Worm (Caenorhabditis elegans) whole organism, dauer: ENCODE data around the gene srxa-15.

ENCODE experiments used
- unc-62 ChIP-seq: sonication (generic microtip); optimal IDR thresholded peaks from 2 replicates; lab custom pipeline; 2017; ENCODE audit warnings: missing biosample characterization, missing genetic modification reagents, missing genetic modification characterization

srxa-15 gene

DNA sequence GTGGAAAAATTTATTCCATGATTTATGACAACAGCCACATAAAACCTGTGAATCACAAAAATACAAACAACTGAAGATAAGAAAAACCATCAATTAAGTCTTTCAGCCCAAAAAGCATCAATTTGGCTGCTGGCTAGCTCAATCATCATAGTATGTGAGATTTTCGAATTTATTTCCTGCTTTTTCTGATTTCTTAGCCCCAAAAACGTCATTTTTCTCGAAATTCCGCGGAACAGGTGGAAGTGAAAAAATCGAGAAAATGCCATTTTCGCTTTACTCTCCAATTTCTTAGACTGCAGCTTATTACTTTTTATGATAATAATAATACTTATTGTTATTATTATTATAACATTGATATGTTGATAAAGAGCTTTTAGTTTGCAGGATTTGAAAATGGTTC, at the start of gene srxa-15:
Gene srxa-15, plus strand, starts transcription at position 301 of the 400 bp plus-strand sequence.
- TF ChIP-seq unc-62 (GFP tag; lab: Kevin White, UChicago) = no peak

DNA sequence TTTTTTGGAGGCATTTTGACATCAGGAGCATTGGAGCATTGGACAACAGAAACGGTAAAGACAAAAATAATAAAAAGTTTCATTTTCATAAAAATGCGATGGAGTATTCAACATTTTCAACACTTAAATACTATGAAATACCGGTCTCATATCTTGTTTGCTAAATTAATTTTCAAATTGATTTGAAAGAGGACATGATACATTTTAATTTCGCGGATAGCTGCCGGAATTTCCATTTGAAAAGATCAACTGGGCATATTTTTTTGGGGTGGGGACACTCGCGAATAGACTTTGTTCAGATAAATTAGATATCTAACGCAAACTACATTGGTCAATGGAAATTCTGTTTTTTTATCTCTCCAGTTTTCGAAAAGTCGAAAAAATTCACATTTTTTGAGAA, 47.2 kb upstream of the srxa-15 start, which contains the start of gene F26F2.10:
Gene F26F2.10, minus strand, starts transcription at position 101 of the 400 bp plus-strand sequence.
- no peak for TF ChIP-seq unc-62 (GFP tag; lab: Kevin White, UChicago)

DNA sequence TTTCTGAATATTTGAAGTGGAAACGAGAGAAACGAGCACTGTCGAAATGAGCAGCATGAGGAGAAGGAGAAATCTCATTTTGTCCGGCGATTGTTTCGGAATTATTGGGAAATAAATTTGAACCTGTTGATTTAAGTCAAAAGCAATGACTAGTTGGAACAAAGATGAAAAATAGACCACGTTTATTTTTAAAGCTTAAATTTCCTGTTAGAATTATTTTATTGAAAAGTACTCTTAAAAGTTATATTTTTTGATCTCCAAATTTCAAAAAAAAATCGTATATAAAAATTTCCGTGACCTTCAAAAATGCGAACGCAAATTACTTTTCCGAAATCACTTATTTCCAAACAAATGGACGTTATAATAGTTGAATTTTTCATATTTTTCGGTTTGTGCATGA, 46.3 kb upstream of the srxa-15 start, which contains the start of gene F26F2.11:
Gene F26F2.11, minus strand, starts transcription at position 101 of the 400 bp plus-strand sequence.
- no peak for TF ChIP-seq unc-62 (GFP tag; lab: Kevin White, UChicago)

DNA sequence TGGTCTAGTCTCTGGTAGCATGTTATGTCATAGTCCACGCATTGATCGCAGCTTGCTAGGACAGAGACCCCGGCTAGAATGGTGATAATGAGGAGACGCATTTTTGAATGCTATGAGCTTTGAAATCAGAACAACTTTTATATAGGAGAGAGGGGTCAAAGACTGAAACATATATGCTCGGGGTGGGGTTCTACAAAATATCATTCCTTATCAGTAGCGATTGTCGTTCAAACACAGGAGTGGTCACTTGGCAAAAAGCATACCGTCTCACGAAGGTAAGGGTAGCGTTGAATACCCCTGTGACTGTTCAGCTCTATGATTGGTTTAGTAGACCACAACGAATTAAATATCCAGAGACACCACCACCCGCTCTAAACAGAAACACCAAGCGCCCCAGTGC, 44.9 kb upstream of the srxa-15 start, which contains the start of gene F46B3.1:
Gene F46B3.1, minus strand, starts transcription at position 101 of the 400 bp plus-strand sequence.
- TF ChIP-seq unc-62 (GFP tag; lab: Kevin White, UChicago) = no peak

DNA sequence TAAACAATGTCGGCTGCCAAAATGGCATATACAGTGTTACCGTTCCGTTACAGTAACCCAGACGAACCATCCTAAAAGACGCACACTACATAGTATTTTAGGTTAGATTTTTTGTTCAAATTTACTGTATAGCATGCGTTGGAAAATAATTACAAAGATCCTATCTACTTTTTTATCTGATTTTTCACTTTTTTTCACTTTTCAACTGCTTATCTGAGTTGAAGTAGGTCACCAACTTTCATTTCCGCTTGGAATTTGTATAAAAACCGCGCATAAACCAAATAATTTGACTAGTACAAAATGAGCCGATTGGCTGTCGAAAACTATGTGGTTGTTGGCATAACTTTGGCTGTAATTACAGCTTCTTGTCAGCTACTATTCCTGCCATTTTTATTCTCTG, 42.2 kb upstream of the srxa-15 start, which contains the start of gene col-163:
Gene col-163, plus strand, starts transcription at position 301 of the 400 bp plus-strand sequence.
- TF ChIP-seq unc-62 (GFP tag; lab: Kevin White, UChicago) = no peak

DNA sequence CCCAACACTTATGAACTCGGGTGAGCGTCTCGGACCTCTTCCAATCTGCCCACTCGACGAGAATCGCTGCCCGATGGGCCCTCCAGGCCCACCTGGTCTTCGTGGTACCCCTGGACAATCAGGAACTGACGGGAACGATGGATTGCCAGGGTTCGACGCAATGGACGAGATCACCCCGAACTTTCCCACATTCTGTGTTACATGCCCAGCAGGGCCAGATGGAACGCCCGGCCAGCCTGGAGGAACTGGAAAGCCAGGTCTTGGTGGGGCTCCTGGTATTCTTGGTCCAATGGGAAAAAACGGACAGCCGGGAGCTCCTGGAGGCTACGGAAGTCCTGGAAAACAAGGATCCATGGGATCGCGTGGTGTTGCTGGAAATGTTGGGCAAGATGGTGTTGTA, 41.3 kb upstream of the srxa-15 start:
- TF ChIP-seq unc-62 (GFP tag; lab: Kevin White, UChicago) = no peak

DNA sequence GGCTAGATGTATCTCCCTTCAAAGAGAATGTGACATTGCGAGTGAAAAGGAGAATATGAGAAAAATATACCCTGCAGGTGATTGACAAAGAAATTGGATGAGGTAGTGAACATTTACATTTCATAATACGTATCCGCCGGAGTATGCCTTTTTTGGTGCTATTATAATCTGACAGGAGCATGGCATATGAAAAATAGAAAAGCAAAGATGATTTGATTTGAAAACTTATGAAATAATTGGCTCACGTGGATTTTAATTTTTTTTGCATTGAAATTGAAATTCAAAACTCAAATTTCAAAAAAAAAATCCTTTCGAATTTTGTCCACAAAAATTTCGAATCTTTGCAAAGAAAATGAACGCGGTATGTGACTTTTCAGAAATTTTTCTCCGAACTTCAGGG, 39.0 kb upstream of the srxa-15 start, which contains the start of gene ttr-11:
Gene ttr-11, plus strand, starts transcription at position 301 of the 400 bp plus-strand sequence.
- no peak for TF ChIP-seq unc-62 (GFP tag; lab: Kevin White, UChicago)

DNA sequence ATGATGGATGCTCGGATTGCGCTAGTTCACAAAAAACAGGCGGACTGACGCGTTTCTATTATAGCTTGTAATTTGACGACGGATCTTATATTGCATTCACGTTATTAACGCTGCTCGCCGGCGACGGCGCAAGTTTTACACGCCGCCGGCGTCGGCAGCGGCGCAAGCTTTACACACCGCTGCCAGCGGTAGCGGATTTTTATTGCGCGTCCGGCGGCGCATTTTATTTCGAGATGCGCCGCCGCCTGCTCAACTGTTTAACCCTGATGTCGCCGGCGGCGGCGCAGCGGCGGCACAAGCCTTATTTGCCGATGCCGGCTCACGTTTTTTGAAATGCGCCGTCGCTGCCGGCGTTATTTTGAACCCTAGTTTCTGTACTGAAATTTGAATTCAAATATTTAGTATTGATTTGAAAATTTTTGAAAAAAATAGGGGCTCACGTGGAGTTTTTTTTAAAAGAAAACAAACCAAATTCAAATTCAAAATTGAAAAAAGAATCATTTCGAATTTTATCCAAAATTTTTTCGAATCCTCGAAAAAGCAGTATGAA, 37.3 kb upstream of the srxa-15 start, which contains the start of gene ttr-57:
Gene ttr-57, plus strand, starts transcription at position 500 of the 550 bp plus-strand sequence.
- TF ChIP-seq unc-62 (GFP tag; lab: Kevin White, UChicago) = no peak

DNA sequence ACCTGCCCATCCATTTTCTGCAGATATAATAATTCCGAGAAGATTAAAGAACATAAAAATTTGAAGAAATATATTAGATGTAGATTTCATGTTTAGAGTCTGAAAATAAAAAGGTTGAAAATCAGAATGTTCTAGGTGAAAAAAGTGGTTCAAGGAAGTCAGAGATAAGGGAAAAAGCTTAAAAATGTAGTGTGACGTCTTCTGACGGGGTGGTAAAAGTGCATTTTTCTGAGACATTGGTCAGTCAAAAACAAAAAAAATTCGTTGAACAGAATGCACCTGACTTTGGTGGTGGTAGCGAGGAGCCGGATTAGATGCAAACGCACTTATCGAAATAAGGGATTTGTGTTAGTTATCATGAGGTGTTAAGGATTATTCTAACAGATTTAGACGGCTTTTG, 35.4 kb upstream of the srxa-15 start, which contains the start of gene F46B3.23:
Gene F46B3.23, minus strand, starts transcription at position 101 of the 400 bp plus-strand sequence.
- no peak for TF ChIP-seq unc-62 (GFP tag; lab: Kevin White, UChicago)

DNA sequence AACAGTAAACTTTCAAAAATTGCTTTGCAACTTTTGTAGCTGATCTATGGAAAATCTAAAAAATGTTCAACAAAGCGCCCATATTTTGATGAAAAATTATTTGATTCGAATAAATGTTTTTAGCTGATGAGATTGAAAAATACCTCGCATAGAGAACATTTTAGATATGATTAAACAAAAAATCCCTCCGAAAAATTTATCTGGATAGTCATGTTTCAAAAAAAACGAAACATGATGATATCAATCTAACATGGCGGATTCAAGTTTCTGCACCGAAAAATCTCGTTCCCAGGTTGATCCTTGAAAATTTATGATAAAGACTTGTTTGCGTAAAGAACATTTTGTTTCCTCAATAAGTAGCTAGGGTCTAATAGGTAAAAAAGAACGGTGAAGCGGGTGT, 33.3 kb upstream of the srxa-15 start, which contains the start of gene ttr-12:
Gene ttr-12, minus strand, starts transcription at position 101 of the 400 bp plus-strand sequence.
- no peak for TF ChIP-seq unc-62 (GFP tag; lab: Kevin White, UChicago)

DNA sequence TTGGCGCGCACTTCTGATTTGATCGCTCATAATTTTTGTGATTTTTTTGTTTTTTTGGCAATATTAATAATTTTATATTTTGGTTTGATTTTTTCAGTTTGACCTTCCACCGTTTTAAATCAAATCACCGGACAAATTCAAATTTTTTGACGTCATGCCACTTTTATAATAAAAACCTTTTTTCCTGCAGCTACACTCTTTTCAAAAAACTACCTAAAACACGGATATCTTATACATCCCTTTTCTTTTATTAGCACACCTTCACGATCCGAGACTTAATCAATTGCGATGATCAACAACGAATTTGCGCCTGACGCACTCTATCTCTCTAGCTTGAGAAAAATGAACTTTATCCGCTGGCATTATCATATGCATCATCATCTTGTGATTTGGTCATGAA, 32.5 kb upstream of the srxa-15 start, which contains the start of gene grd-2:
Gene grd-2, plus strand, starts transcription at position 301 of the 400 bp plus-strand sequence.
- no peak for TF ChIP-seq unc-62 (GFP tag; lab: Kevin White, UChicago)

DNA sequence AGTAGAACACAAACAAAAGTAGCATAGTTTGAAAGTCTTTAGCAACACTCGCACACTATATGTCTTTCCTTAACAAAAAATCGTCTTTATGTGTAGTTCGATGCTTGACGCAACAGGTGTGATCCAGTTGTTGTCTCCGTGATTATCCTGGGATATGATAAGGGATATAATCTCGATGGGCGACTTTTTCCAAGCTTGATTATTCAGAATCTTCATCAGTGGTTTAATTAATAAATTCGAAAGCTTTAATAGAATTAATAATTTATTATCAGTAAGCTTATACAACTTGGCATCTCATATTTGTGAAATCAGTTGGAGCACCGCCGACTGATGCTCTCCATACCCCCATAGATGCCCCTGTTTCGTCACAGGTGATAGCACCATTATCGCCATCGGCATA, 23.4 kb upstream of the srxa-15 start, which contains the start of gene F46B3.7:
Gene F46B3.7, minus strand, starts transcription at position 101 of the 400 bp plus-strand sequence.
- no peak for TF ChIP-seq unc-62 (GFP tag; lab: Kevin White, UChicago)

DNA sequence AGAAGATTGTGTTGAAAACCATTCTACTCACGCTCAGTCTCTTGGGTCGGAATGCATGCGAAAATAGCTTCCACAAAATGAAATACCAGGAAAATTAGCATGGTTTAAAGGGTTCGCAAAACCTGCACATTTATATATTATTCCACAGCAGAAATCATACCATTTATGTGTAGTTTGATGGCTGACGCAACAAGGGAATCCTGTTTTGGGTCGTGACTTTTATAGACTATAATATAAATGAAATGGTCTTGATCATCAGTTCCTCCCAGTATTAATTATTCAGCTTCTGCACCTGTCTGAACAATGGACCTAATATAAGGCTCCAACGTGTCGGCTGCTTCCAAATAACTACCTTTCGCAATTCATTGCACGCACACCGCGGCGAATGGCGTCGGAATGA, 18.9 kb upstream of the srxa-15 start, which contains the start of gene F46B3.8:
Gene F46B3.8, minus strand, starts transcription at position 101 of the 400 bp plus-strand sequence.
- TF ChIP-seq unc-62 (GFP tag; lab: Kevin White, UChicago) = no peak

DNA sequence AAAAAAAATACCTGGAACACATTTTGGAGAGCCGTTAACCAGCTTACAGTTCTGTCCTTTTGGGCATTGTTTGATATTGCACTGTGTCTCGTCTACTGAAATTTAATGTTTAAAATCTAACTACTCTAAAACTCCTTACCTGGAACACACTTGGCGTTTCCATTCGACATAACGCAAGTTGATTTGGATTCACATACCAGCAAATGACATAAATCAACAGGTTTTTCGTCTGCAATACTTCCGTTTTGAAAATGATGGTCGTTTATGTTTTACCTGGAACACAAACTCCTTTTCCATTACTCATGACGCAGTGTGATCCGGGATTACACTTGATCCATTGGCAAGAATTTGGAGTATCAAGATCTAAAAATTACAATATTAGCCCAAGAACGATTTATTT, 16.7 kb upstream of the srxa-15 start:
- TF ChIP-seq unc-62 (GFP tag; lab: Kevin White, UChicago) = no peak

DNA sequence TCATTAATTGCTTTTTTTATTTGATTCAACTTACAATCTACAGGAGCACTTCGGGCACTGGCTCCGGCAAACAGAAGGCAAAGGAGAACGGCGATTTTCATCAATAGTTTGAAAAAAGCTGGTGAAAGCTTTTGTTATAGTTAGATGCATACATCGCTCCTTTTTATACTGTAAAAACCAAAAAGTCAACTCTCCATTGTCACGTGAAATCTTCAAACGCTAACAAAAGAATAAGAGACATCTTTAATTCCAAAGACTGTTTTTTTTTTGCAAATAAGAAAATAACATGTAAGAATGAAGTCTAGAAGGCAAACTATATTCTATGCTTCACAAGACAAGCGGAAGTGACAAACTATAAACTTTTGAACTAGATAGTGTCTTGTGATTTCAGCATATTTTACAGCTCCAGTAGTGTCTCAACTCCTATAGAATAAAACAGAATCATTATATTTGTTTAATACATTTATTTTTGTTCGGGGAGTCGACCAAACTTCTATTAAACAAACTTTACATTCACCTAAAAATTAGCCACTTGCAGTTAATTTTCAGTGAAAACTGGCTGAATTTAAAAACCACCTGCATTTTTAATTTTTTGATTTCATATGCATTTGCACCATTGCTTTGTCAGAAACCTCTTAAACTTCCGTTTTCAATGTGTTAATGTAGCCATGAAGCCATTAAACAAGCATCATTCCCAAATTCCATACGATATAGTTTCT, 15.8 kb upstream of the srxa-15 start, which contains the start of the genes F46B3.9 and srz-18:
Gene F46B3.9, minus strand, starts transcription at position 101 of the 719 bp plus-strand sequence.
Gene srz-18, plus strand, starts transcription at position 669 of the 719 bp plus-strand sequence.
- TF ChIP-seq unc-62 (GFP tag; lab: Kevin White, UChicago) = no peak

DNA sequence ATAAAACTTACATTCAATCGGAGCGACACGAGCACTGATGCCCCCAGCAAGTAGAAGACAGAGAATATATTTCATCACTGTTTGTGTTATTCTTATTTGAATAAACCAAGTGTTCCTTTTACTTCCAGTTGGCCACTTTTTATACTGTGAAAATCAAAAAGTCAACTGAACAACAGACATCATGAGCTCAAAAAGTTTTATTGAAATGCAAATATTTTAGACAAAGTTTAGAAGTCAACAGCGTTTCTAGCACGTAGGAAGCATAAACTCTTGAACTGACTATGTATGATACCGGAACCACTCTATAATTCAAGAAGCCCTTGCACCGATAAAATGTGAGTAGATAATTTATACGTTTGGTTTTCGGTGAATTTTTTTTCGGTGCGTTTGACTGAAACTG, 10.7 kb upstream of the srxa-15 start, which contains the start of gene F46B3.14:
Gene F46B3.14, minus strand, starts transcription at position 101 of the 400 bp plus-strand sequence.
- TF ChIP-seq unc-62 (GFP tag; lab: Kevin White, UChicago) = no peak
